Worm (Caenorhabditis elegans): ENCODE measurements around the gene F01G4.6.

ce11 chrIV:11162451-11162850, 13.1 kb upstream of the F01G4.6 start, which contains the start of gene fbxb-9:
- TF ChIP-seq med-1 (GFP tag; optimal IDR thresholded peaks at IDR 0.05; ENCODE audit: insufficient read depth) (no peak), cog-1 (tag; optimal IDR thresholded peaks at IDR 0.05) (no peak), ztf-23 (GFP tag; IDR thresholded peaks at IDR 0.05) (no peak), klf-2 (GFP tag; conservative IDR thresholded peaks at IDR 0.05) (no peak), tab-1 (GFP tag; IDR thresholded peaks at IDR 0.05) (no peak), flt-1 (GFP tag; IDR thresholded peaks at IDR 0.05) (no peak), ztf-29 (GFP tag; IDR thresholded peaks at IDR 0.05) (no peak), T22C8.4 (GFP tag; IDR thresholded peaks at IDR 0.05) (no peak), ref-1 (GFP tag; conservative IDR thresholded peaks at IDR 0.05) (no peak)

All from whole organism, midembryonic.